In the genomic region with DNA sequence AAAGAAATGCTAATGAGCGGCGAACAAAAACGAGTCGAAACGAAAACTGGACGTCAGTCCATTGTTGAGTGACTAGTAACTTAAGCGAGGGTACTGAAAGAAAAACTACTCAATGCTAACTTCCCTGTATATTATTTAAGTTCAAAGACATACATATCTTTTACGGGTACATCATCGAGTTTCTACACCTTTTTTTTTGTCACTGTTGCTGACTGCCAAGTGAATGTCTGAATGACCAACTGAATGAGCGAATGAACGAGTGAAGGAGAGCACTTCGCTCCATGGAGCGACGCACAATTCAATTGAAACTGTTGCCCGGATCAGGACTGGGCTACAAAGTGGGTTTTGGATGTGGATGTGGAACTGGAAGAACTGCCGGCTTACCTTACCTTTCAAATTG, we compare ENCODE assay signal across 4 fruit fly cellular contexts.
A peak's percentile ranks its signal among the peaks of the same experiment; 100 is the strongest.
TF ChIP-seq lines count a peak whose summit lies in the region.

No protein-coding gene starts in this region.

- TF ChIP-seq CTCF in whole organism, embryonic (GFP tag; optimal IDR thresholded peaks at IDR 0.05; lab: Kevin White, UChicago): no peak

TF ChIP-seq in whole organism, embryonic, 481 proteins besides CTCF, POLR2A, EP300 and RAD21:
- TF ChIP-seq bab2 (GFP tag; optimal IDR thresholded peaks at IDR 0.05; lab: Kevin White, UChicago) (no peak), CG8281 (tag; optimal IDR thresholded peaks at IDR 0.05; lab: Kevin White, UChicago) (peak; percentile 93), zfh1 (GFP tag; IDR thresholded peaks at IDR 0.05; lab: Robert Waterston, UW) (0 out of 3 replicates have a peak, but pooled peaks have one; percentile 24)

TF ChIP-seq in whole organism, prepupa, 60 proteins besides CTCF, POLR2A, EP300 and RAD21:
- peak; percentile 45 for TF ChIP-seq CG3919 (GFP tag; optimal IDR thresholded peaks at IDR 0.05; lab: Kevin White, UChicago)
- TF ChIP-seq OdsH (GFP tag; optimal IDR thresholded peaks at IDR 0.05; lab: Kevin White, UChicago): peak; percentile 8
- no peak for TF ChIP-seq CG8319 (GFP tag; optimal IDR thresholded peaks at IDR 0.05; lab: Kevin White, UChicago)
- no peak for TF ChIP-seq CG11902 (GFP tag; optimal IDR thresholded peaks at IDR 0.05; lab: Kevin White, UChicago)
- peak; percentile 10 for TF ChIP-seq acj6 (GFP tag; optimal IDR thresholded peaks at IDR 0.05; lab: Kevin White, UChicago)
- peak; percentile 21 for TF ChIP-seq CG10631 (GFP tag; optimal IDR thresholded peaks at IDR 0.05; lab: Kevin White, UChicago)
- TF ChIP-seq CG7368 (GFP tag; optimal IDR thresholded peaks at IDR 0.05; lab: Kevin White, UChicago): no peak
- peak; percentile 22 for TF ChIP-seq CG6792 (GFP tag; optimal IDR thresholded peaks at IDR 0.05; lab: Kevin White, UChicago)
- TF ChIP-seq pdm3 (GFP tag; optimal IDR thresholded peaks at IDR 0.05; lab: Kevin White, UChicago): peak; percentile 31
- peak; percentile 78 for TF ChIP-seq Eip78C (GFP tag; lab: Kevin White, UChicago)
- no peak for TF ChIP-seq CG6163 (GFP tag; IDR thresholded peaks at IDR 0.05; lab: Robert Waterston, UW)
- peak; percentile 47 for TF ChIP-seq Sox102F (GFP tag; optimal IDR thresholded peaks at IDR 0.05; lab: Kevin White, UChicago)
- no peak for TF ChIP-seq CG34406 (GFP tag; optimal IDR thresholded peaks at IDR 0.05; lab: Kevin White, UChicago)
- TF ChIP-seq svp (GFP tag; lab: Kevin White, UChicago): peak; percentile 53
- peak; percentile 7 for TF ChIP-seq Hr4 (GFP tag; optimal IDR thresholded peaks at IDR 0.05; lab: Kevin White, UChicago)
- TF ChIP-seq CG32006 (GFP tag; optimal IDR thresholded peaks at IDR 0.05; lab: Kevin White, UChicago): peak; percentile 17
- TF ChIP-seq CG10669 (GFP tag; optimal IDR thresholded peaks at IDR 0.05; lab: Kevin White, UChicago): peak; percentile 1
TF ChIP-seq in whole organism, prepupa: peak in this region for 12.

TF ChIP-seq in whole organism, pupa, 21 proteins besides CTCF, POLR2A, EP300 and RAD21:
- TF ChIP-seq CG17806 (tag; optimal IDR thresholded peaks at IDR 0.05; lab: Kevin White, UChicago): peak; percentile 15
- no peak for TF ChIP-seq CG12605 (GFP tag; IDR thresholded peaks at IDR 0.05; lab: Robert Waterston, UW)

TF ChIP-seq in whole organism, wandering third instar larva, 38 proteins besides CTCF, POLR2A, EP300 and RAD21:
- TF ChIP-seq h (GFP tag; optimal IDR thresholded peaks at IDR 0.05; lab: Kevin White, UChicago) (no peak), tai (GFP tag; optimal IDR thresholded peaks at IDR 0.05; lab: Kevin White, UChicago) (no peak), woc (GFP tag; optimal IDR thresholded peaks at IDR 0.05; lab: Kevin White, UChicago) (peak; percentile 7)
